Worm (Caenorhabditis elegans) whole organism, L4 larva: ENCODE data around the gene srsx-34.
A peak's percentile ranks its signal among the peaks of the same experiment; 100 is the strongest.

Experiments used
- D1046.2 ChIP-seq: fragments of 200-800 bp; sonication (Bioruptor generic); IDR thresholded peaks from 2 replicates; pipeline ENCODE4 v1.3.6; 2022; ENCODE audit warnings: missing genetic modification characterization, missing compliant biosample characterization
- F10B5.3 ChIP-seq: sonication (generic microtip); optimal IDR thresholded peaks from 2 replicates; lab custom pipeline; 2016; ENCODE audit warnings: mild to moderate bottlenecking, missing genetic modification characterization, missing compliant biosample characterization
- F26F4.8 ChIP-seq: fragments of 200-800 bp; sonication (Bioruptor generic); conservative IDR thresholded peaks from 2 replicates; pipeline ENCODE4 v1.3.6; 2022; ENCODE audit warnings: missing genetic modification characterization, missing compliant biosample characterization
- R02D3.7 ChIP-seq: fragments of 150-350 bp; sonication (generic microtip); optimal IDR thresholded peaks from 3 replicates; lab custom pipeline; 2014; ENCODE audit warnings: missing biosample characterization, missing genetic modification characterization
- Y105C5A.15 ChIP-seq: fragments of 200-800 bp; sonication (Bioruptor generic); IDR thresholded peaks from 2 replicates; pipeline ENCODE4 v1.3.6; 2022; ENCODE audit warnings: missing genetic modification characterization, missing compliant biosample characterization
- Y5F2A.4 ChIP-seq: fragments of 200-800 bp; sonication (Bioruptor generic); optimal IDR thresholded peaks from 2 replicates; lab custom pipeline; 2018; ENCODE audit warnings: mild to moderate bottlenecking, missing genetic modification characterization, missing compliant biosample characterization
- Y75B8A.6 ChIP-seq: fragments of 200-800 bp; sonication (Bioruptor generic); IDR thresholded peaks from 2 replicates; pipeline ENCODE4 v1.3.6; 2022; ENCODE audit warnings: missing genetic modification reagents, missing genetic modification characterization, missing compliant biosample characterization
- aha-1 ChIP-seq: fragments of 150-350 bp; peaks from one replicate; lab custom pipeline; 2014; ENCODE audit warnings: missing biosample characterization, missing genetic modification characterization
- attf-4 ChIP-seq: sonication (generic microtip); optimal IDR thresholded peaks from 3 replicates; lab custom pipeline; 2017; ENCODE audit warnings: missing biosample characterization, missing genetic modification characterization
- ceh-32 ChIP-seq: sonication (generic microtip); optimal IDR thresholded peaks from 2 replicates; lab custom pipeline; 2016; ENCODE audit warnings: mild to moderate bottlenecking, missing genetic modification characterization, missing compliant biosample characterization; ENCODE audit not compliant: poor library complexity
- ceh-82 ChIP-seq: sonication (generic microtip); optimal IDR thresholded peaks from 2 replicates; lab custom pipeline; 2017; ENCODE audit warnings: missing biosample characterization, missing genetic modification characterization
- ctbp-1 ChIP-seq: fragments of 200-800 bp; sonication (Bioruptor generic); IDR thresholded peaks from 2 replicates; pipeline ENCODE4 v1.3.6; 2022; ENCODE audit warnings: missing genetic modification reagents, missing genetic modification characterization, missing compliant biosample characterization
- daf-12 ChIP-seq: fragments of 150-350 bp; optimal IDR thresholded peaks from 2 replicates; lab custom pipeline; 2014; ENCODE audit warnings: missing biosample characterization, missing genetic modification reagents, missing genetic modification characterization
- dmd-6 ChIP-seq: fragments of 200-800 bp; sonication (Bioruptor generic); IDR thresholded peaks from 2 replicates; pipeline ENCODE4 v1.3.6; 2022; ENCODE audit warnings: missing genetic modification reagents, missing genetic modification characterization, missing compliant biosample characterization
- dmd-8 ChIP-seq: fragments of 200-800 bp; sonication (Bioruptor generic); IDR thresholded peaks from 2 replicates; pipeline ENCODE4 v1.3.6; 2022; ENCODE audit warnings: missing genetic modification characterization, missing compliant biosample characterization
- duxl-1 ChIP-seq: sonication (generic microtip); optimal IDR thresholded peaks from 2 replicates; lab custom pipeline; 2016; ENCODE audit warnings: mild to moderate bottlenecking, missing genetic modification characterization, moderate library complexity, missing compliant biosample characterization; ENCODE audit not compliant: poor library complexity
- egl-27 ChIP-seq: sonication (generic microtip); optimal IDR thresholded peaks from 3 replicates; lab custom pipeline; 2017; ENCODE audit warnings: missing biosample characterization, missing genetic modification reagents, missing genetic modification characterization
- gei-8 ChIP-seq: fragments of 200-800 bp; sonication (Bioruptor generic); optimal IDR thresholded peaks from 2 replicates; lab custom pipeline; 2018; ENCODE audit warnings: mild to moderate bottlenecking, missing genetic modification characterization, missing compliant biosample characterization
- hif-1 ChIP-seq, 2 experiments: sonication (generic microtip); optimal IDR thresholded peaks; 2 replicates each; lab custom pipeline; 2016 to 2017; ENCODE audit warnings: missing compliant biosample characterization in 2 of 2, missing genetic modification characterization in 2 of 2, missing genetic modification reagents in 2 of 2, missing genotype in 2 of 2, mild to moderate bottlenecking in 1 of 2
- hlh-30 ChIP-seq: sonication (generic microtip); optimal IDR thresholded peaks from 2 replicates; lab custom pipeline; 2017; ENCODE audit warnings: antibody characterized with exemption, mild to moderate bottlenecking, missing genetic modification characterization, missing compliant biosample characterization; ENCODE audit not compliant: insufficient read depth
- jun-1 ChIP-seq: fragments of 150-350 bp; optimal IDR thresholded peaks from 2 replicates; lab custom pipeline; 2014; ENCODE audit warnings: missing biosample characterization, missing genetic modification reagents, missing genetic modification characterization
- lin-1 ChIP-seq: fragments of 200-800 bp; sonication (Bioruptor generic); IDR thresholded peaks from 2 replicates; pipeline ENCODE4 v1.3.6; 2022; ENCODE audit warnings: missing genetic modification reagents, missing genetic modification characterization, missing compliant biosample characterization
- lin-29 ChIP-seq: fragments of 200-800 bp; sonication (Bioruptor generic); IDR thresholded peaks from 2 replicates; pipeline ENCODE4 v1.3.6; 2022; ENCODE audit warnings: missing genetic modification reagents, missing genetic modification characterization, missing compliant biosample characterization
- mdl-1 ChIP-seq, 2 experiments: fragments of 150-350 bp in 1 of 2; sonication (generic microtip) in 1 of 2; optimal IDR thresholded peaks; 2 replicates each; lab custom pipeline; 2014 to 2017; ENCODE audit warnings: missing biosample characterization in 2 of 2, missing genetic modification characterization in 2 of 2
- mdt-29 ChIP-seq: fragments of 200-800 bp; sonication (Bioruptor generic); IDR thresholded peaks from 2 replicates; pipeline ENCODE4 v1.3.6; 2022; ENCODE audit warnings: missing genetic modification reagents, missing genetic modification characterization, missing compliant biosample characterization
- mes-2 ChIP-seq: sonication (generic microtip); optimal IDR thresholded peaks from 2 replicates; lab custom pipeline; 2016; ENCODE audit warnings: missing genotype, mild to moderate bottlenecking, missing genetic modification characterization, missing compliant biosample characterization; ENCODE audit not compliant: poor library complexity, severe bottlenecking
- nhr-10 ChIP-seq: fragments of 150-350 bp; optimal IDR thresholded peaks from 2 replicates; lab custom pipeline; 2014; ENCODE audit warnings: missing biosample characterization, missing genetic modification characterization
- nhr-25 ChIP-seq: sonication (generic microtip); optimal IDR thresholded peaks from 2 replicates; lab custom pipeline; 2017; ENCODE audit warnings: missing genetic modification characterization, mild to moderate bottlenecking, missing compliant biosample characterization, antibody characterized with exemption, moderate library complexity, borderline replicate concordance; ENCODE audit not compliant: insufficient read depth
- nhr-28 ChIP-seq: fragments of 150-350 bp; optimal IDR thresholded peaks from 2 replicates; lab custom pipeline; 2014; ENCODE audit warnings: missing biosample characterization, missing genetic modification characterization
- nhr-42 ChIP-seq: fragments of 200-800 bp; sonication (Bioruptor generic); IDR thresholded peaks from 2 replicates; pipeline ENCODE4 v1.3.6; 2022; ENCODE audit warnings: missing genetic modification characterization, missing compliant biosample characterization
- nhr-48 ChIP-seq: sonication (generic microtip); optimal IDR thresholded peaks from 2 replicates; lab custom pipeline; 2016; ENCODE audit warnings: mild to moderate bottlenecking, missing genetic modification characterization, missing compliant biosample characterization
- php-3 ChIP-seq: fragments of 200-800 bp; sonication (Bioruptor generic); IDR thresholded peaks from 2 replicates; pipeline ENCODE4 v1.3.6; 2022; ENCODE audit warnings: missing genetic modification reagents, missing genetic modification characterization, missing compliant biosample characterization
- pqm-1 ChIP-seq: sonication (generic microtip); optimal IDR thresholded peaks from 2 replicates; lab custom pipeline; 2017; ENCODE audit warnings: missing biosample characterization, missing genetic modification characterization
- spr-1 ChIP-seq: sonication (generic microtip); optimal IDR thresholded peaks from 2 replicates; lab custom pipeline; 2016; ENCODE audit warnings: mild to moderate bottlenecking, missing genetic modification characterization, missing compliant biosample characterization
- spr-3 ChIP-seq: fragments of 200-800 bp; sonication (Bioruptor generic); optimal IDR thresholded peaks from 2 replicates; lab custom pipeline; 2018; ENCODE audit warnings: mild to moderate bottlenecking, missing genetic modification characterization, missing compliant biosample characterization
- tra-1 ChIP-seq: fragments of 200-800 bp; sonication (Bioruptor generic); IDR thresholded peaks from 2 replicates; pipeline ENCODE4 v1.3.6; 2022; ENCODE audit warnings: missing genetic modification reagents, missing genetic modification characterization, missing compliant biosample characterization
- unc-62 ChIP-seq, 3 experiments: fragments of 150-350 bp in 1 of 3; sonication (generic microtip); optimal IDR thresholded peaks in 2 of 3; peaks in 1 of 3; 1 replicate in 1 of 3; 2 replicates in 2 of 3; lab custom pipeline; 2014 to 2017; ENCODE audit warnings: missing biosample characterization in 3 of 3, missing genetic modification characterization in 3 of 3, missing genetic modification reagents in 3 of 3, missing genotype in 1 of 3
- zag-1 ChIP-seq: fragments of 150-350 bp; optimal IDR thresholded peaks from 2 replicates; lab custom pipeline; 2014; ENCODE audit warnings: missing biosample characterization, missing genetic modification characterization
- zfp-3 ChIP-seq: fragments of 200-800 bp; sonication (Bioruptor generic); conservative IDR thresholded peaks from 2 replicates; pipeline ENCODE4 v1.3.6; 2022; ENCODE audit warnings: missing genetic modification reagents, missing genetic modification characterization, missing compliant biosample characterization
- zip-11 ChIP-seq: fragments of 200-800 bp; sonication (Bioruptor generic); IDR thresholded peaks from 2 replicates; pipeline ENCODE4 v1.3.6; 2022; ENCODE audit warnings: missing genetic modification characterization, missing compliant biosample characterization
- zip-2 ChIP-seq: fragments of 150-350 bp; optimal IDR thresholded peaks from 2 replicates; lab custom pipeline; 2014; ENCODE audit warnings: missing biosample characterization, missing genetic modification characterization
- ztf-11 ChIP-seq: fragments of 150-350 bp; optimal IDR thresholded peaks from 2 replicates; lab custom pipeline; 2014; ENCODE audit warnings: missing biosample characterization, missing genetic modification characterization

The srsx-34 gene

ce11 chrV:9035685-9036084 lies at the start of gene srsx-34:
TSS of gene srsx-34 (plus strand) at chrV:9035985.
- no peak for TF ChIP-seq unc-62 (GFP tag; optimal IDR thresholded peaks at IDR 0.05 in 1 of 2; lab: Kevin White, UChicago)
- no peak for TF ChIP-seq unc-62 (tag; optimal IDR thresholded peaks at IDR 0.05; lab: Kevin White, UChicago)
- TF ChIP-seq aha-1, result peak; percentile 31

- no peak for TF ChIP-seq lin-1 (GFP tag; lab: Robert Waterston, UW)
- no peak for TF ChIP-seq daf-12 (tag; lab: Kevin White, UChicago)
- TF ChIP-seq mdl-1 (tag; optimal IDR thresholded peaks at IDR 0.05; lab: Kevin White, UChicago), result no peak
- TF ChIP-seq Y75B8A.6 (GFP tag; lab: Robert Waterston, UW), result no peak
Observed at ce11 chrV:8988104-8988503, 47.7 kb upstream of the srsx-34 start, which contains the start of gene str-87. TSS of gene str-87 (minus strand) at chrV:8988204.

- TF ChIP-seq ceh-32 (tag; lab: Kevin White, UChicago) (no peak), spr-3 (GFP tag; lab: Kevin White, UChicago) (no peak), egl-27 (tag; lab: Kevin White, UChicago) (no peak), gei-8 (GFP tag; lab: Kevin White, UChicago) (no peak), duxl-1 (no peak), dmd-6 (GFP tag; lab: Robert Waterston, UW) (no peak), nhr-10 (tag; lab: Kevin White, UChicago) (no peak), zfp-3 (GFP tag; lab: Robert Waterston, UW) (no peak), nhr-28 (tag; lab: Kevin White, UChicago) (no peak), ceh-82 (tag; lab: Kevin White, UChicago) (no peak), aha-1 (no peak), unc-62 (GFP tag; optimal IDR thresholded peaks at IDR 0.05 in 1 of 2; lab: Kevin White, UChicago) (no peak), unc-62 (tag; optimal IDR thresholded peaks at IDR 0.05; lab: Kevin White, UChicago) (no peak), D1046.2 (GFP tag; lab: Robert Waterston, UW) (no peak), tra-1 (GFP tag; lab: Robert Waterston, UW) (no peak), R02D3.7 (tag; lab: Kevin White, UChicago) (no peak), dmd-8 (GFP tag; lab: Robert Waterston, UW) (no peak), hif-1 (tag; optimal IDR thresholded peaks at IDR 0.05; lab: Kevin White, UChicago) (no peak), zip-2 (tag; lab: Kevin White, UChicago) (no peak), zip-11 (no peak), php-3 (GFP tag; lab: Robert Waterston, UW) (no peak)
Observed at ce11 chrV:8990194-8990649, 45.6 kb upstream of the srsx-34 start, which contains the start of gene F59E11.7. TSS of gene F59E11.7 (plus strand) at chrV:8990244.

- TF ChIP-seq ztf-11 (tag; lab: Kevin White, UChicago) (no peak), hlh-30 (tag; lab: Kevin White, UChicago) (no peak), attf-4 (tag; lab: Kevin White, UChicago) (no peak), aha-1 (peak; percentile 89), jun-1 (tag; lab: Kevin White, UChicago) (no peak), F10B5.3 (no peak), zip-2 (tag; lab: Kevin White, UChicago) (no peak)
Observed at ce11 chrV:8991679-8992078, 44.1 kb upstream of the srsx-34 start, which contains the start of gene F59E11.6. TSS of gene F59E11.6 (plus strand) at chrV:8991789.

ce11 chrV:8994272-8994671 lies 41.5 kb upstream of the srsx-34 start:
- peak in 1 of 2 experiments; percentile 54 for TF ChIP-seq mdl-1 (tag; optimal IDR thresholded peaks at IDR 0.05; lab: Kevin White, UChicago)
- no peak for TF ChIP-seq spr-1 (tag; lab: Kevin White, UChicago)
- TF ChIP-seq zag-1, result no peak
- TF ChIP-seq Y5F2A.4 (GFP tag; lab: Kevin White, UChicago), result no peak
- TF ChIP-seq aha-1, result peak; percentile 36
- no peak for TF ChIP-seq nhr-42 (GFP tag; lab: Robert Waterston, UW)
- no peak for TF ChIP-seq Y105C5A.15 (GFP tag; lab: Robert Waterston, UW)
- no peak for TF ChIP-seq jun-1 (tag; lab: Kevin White, UChicago)
- no peak for TF ChIP-seq mes-2 (tag; lab: Kevin White, UChicago)
- TF ChIP-seq F26F4.8 (GFP tag; lab: Robert Waterston, UW), result no peak
- TF ChIP-seq ztf-11 (tag; lab: Kevin White, UChicago), result no peak
- peak in 1 of 2 experiments; percentile 33 for TF ChIP-seq unc-62 (GFP tag; optimal IDR thresholded peaks at IDR 0.05 in 1 of 2; lab: Kevin White, UChicago)
- no peak for TF ChIP-seq unc-62 (tag; optimal IDR thresholded peaks at IDR 0.05; lab: Kevin White, UChicago)
- TF ChIP-seq lin-29 (GFP tag; lab: Robert Waterston, UW), result no peak
- TF ChIP-seq nhr-48 (tag; lab: Kevin White, UChicago), result no peak
- no peak for TF ChIP-seq pqm-1 (tag; lab: Kevin White, UChicago)
- no peak for TF ChIP-seq ctbp-1 (GFP tag; lab: Robert Waterston, UW)
- TF ChIP-seq nhr-25, result no peak
- no peak for TF ChIP-seq mdt-29 (GFP tag; lab: Robert Waterston, UW)
